Worm (Caenorhabditis elegans) whole organism, L4/young adult: ENCODE measurements around the gene W02A2.5.

Experiments used
- W03F9.2 ChIP-seq: fragments of 150-350 bp; optimal IDR thresholded peaks from 2 replicates; lab custom pipeline; 2014; ENCODE audit warnings: missing biosample characterization, missing genetic modification characterization
- dao-5 ChIP-seq: sonication (generic microtip); optimal IDR thresholded peaks from 2 replicates; lab custom pipeline; 2016; ENCODE audit warnings: missing genotype, missing genetic modification characterization, moderate library complexity, missing compliant biosample characterization
- him-1 ChIP-seq: sonication (generic microtip); optimal IDR thresholded peaks from 2 replicates; lab custom pipeline; 2016; ENCODE audit warnings: missing genotype, missing genetic modification reagents, missing genetic modification characterization, missing compliant biosample characterization

- TF ChIP-seq him-1 (tag; lab: Kevin White, UChicago), result no peak
- TF ChIP-seq W03F9.2 (tag; lab: Kevin White, UChicago), result no peak
- no peak for TF ChIP-seq dao-5
Observed at ce11 chrIV:13342555-13342954, at the start of gene W02A2.5.
